Fruit fly (Drosophila melanogaster) whole organism, wandering third instar larva: ENCODE measurements around the gene CG13023.

Experiments
- Dfd ChIP-seq: fragments of >200 bp; optimal IDR thresholded peaks from 2 replicates; lab custom pipeline; 2017; ENCODE audit warnings: missing biosample characterization, missing genetic modification characterization
- Hr78 ChIP-seq: fragments of >200 bp; optimal IDR thresholded peaks from 2 replicates; lab custom pipeline; 2017; ENCODE audit warnings: missing biosample characterization, missing genetic modification characterization
- Jra ChIP-seq: sonication (Bioruptor generic); optimal IDR thresholded peaks from 2 replicates; lab custom pipeline; 2016; ENCODE audit warnings: missing biosample characterization, missing genetic modification characterization
- Vsx2 ChIP-seq: fragments of 200-300, 225-300 bp; sonication (Bioruptor generic); optimal IDR thresholded peaks from 2 replicates; lab custom pipeline; 2018; ENCODE audit warnings: missing biosample characterization, missing genetic modification characterization; ENCODE audit not compliant: partially characterized antibody
- fru ChIP-seq: fragments of 200-800 bp; sonication (Bioruptor generic); optimal IDR thresholded peaks from 3 replicates; lab custom pipeline; 2016; ENCODE audit warnings: missing biosample characterization, mild to moderate bottlenecking, missing genetic modification characterization
- lola ChIP-seq: fragments of >200 bp; optimal IDR thresholded peaks from 2 replicates; lab custom pipeline; 2017; ENCODE audit warnings: missing biosample characterization, missing genetic modification characterization

DNA sequence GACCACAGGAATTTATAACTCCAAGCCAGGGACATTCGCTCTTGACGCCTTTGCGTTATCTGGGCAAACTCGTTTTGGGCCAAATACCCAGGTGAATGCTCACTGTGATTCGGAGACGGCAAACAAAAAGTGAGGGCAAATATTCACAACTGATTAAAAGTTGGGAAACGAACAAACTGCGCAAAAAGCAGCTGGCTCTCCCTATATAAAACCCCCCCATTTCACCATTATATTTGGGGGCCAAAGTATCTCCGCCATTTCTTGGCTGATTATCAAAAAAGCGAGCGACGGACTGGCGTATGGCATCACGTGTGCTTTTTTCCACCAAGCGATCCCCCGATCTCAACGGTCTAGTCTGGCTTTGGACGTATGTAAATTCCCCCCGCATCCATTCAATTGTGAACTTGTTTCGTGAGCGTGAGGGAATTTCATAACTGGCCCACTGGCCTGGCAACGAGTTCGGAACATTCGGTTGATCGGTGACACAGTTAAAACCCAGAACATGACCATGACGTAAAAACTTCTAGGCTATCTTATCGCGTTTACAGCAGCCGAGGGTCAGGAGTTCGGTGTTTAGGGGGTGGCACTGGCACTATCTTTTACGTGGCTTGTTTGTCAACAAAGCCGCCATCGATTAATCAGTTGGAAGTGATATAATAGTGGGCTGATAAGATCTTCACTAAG is 31.3 kb upstream of the CG13023 start:
- TF ChIP-seq fru (GFP tag; lab: Kevin White, UChicago) (no peak), Hr78 (GFP tag; lab: Kevin White, UChicago) (no peak), Jra (GFP tag; lab: Kevin White, UChicago) (no peak), lola (no peak), Vsx2 (GFP tag; lab: Kevin White, UChicago) (no peak), Dfd (GFP tag; lab: Kevin White, UChicago) (no peak)
